Worm (Caenorhabditis elegans): ENCODE data around the gene Y59C2A.2.

DNA sequence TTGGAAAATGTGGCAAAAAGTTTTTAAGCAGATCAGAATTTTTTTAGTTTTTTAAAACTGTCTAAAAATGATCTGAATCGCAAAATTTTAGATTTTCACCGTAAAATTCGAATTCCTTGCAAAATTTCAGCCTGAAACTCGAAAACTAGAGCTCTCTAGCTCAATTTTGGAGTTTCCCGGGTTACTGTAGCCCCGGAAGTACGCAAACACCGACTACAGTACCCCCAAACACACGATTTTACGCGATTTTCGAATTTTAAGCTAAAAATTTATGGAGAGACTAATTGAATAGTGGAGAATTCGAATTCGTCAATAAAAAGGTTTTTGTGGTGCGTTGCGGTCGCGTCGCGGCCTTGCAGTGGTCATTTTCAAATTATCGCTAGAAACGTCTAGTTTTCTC lies 17.2 kb downstream of the Y59C2A.2 start:
- TF ChIP-seq peb-1 (tag; optimal IDR thresholded peaks at IDR 0.05): no peak
- no peak for TF ChIP-seq skn-1 (tag; optimal IDR thresholded peaks at IDR 0.05)
- no peak for TF ChIP-seq mdl-1 (tag; optimal IDR thresholded peaks at IDR 0.05)
- no peak for TF ChIP-seq C34F6.9 (tag; optimal IDR thresholded peaks at IDR 0.05)
- TF ChIP-seq ceh-16 (tag; optimal IDR thresholded peaks at IDR 0.05): no peak
- TF ChIP-seq sma-9 (GFP tag; optimal IDR thresholded peaks at IDR 0.05): no peak
- no peak for TF ChIP-seq sma-9 (tag; optimal IDR thresholded peaks at IDR 0.05)
- no peak for TF ChIP-seq elt-3 (tag; optimal IDR thresholded peaks at IDR 0.05)
- TF ChIP-seq nhr-11 (tag; optimal IDR thresholded peaks at IDR 0.05): no peak
- TF ChIP-seq nhr-77 (tag; optimal IDR thresholded peaks at IDR 0.05): no peak

All from whole organism, L2 larva.